Worm (Caenorhabditis elegans): Measurements from ENCODE around the gene fbxa-80.

ce11 chrIII:1331894-1332293, 16.9 kb upstream of the fbxa-80 start, which contains the start of gene Y82E9BL.19:
- no peak for TF ChIP-seq fos-1 (tag; optimal IDR thresholded peaks at IDR 0.05)
- TF ChIP-seq ztf-11 (tag; optimal IDR thresholded peaks at IDR 0.05) = no peak
- TF ChIP-seq dpl-1 (GFP tag; optimal IDR thresholded peaks at IDR 0.05) = no peak
- TF ChIP-seq ceh-82 (tag; optimal IDR thresholded peaks at IDR 0.05) = no peak
- TF ChIP-seq mef-2 (tag; optimal IDR thresholded peaks at IDR 0.05) = no peak
- TF ChIP-seq mdl-1 (tag; optimal IDR thresholded peaks at IDR 0.05) = no peak
- TF ChIP-seq ceh-8 (GFP tag; optimal IDR thresholded peaks at IDR 0.05) = no peak
- no peak for TF ChIP-seq C16A3.4 (tag; optimal IDR thresholded peaks at IDR 0.05)
- TF ChIP-seq blmp-1 (tag; optimal IDR thresholded peaks at IDR 0.05) = no peak
- TF ChIP-seq nhr-28 (tag; optimal IDR thresholded peaks at IDR 0.05) = no peak
